Fruit fly (Drosophila melanogaster): ENCODE results near the gene Sfp24Ba.

Sfp24Ba gene

DNA sequence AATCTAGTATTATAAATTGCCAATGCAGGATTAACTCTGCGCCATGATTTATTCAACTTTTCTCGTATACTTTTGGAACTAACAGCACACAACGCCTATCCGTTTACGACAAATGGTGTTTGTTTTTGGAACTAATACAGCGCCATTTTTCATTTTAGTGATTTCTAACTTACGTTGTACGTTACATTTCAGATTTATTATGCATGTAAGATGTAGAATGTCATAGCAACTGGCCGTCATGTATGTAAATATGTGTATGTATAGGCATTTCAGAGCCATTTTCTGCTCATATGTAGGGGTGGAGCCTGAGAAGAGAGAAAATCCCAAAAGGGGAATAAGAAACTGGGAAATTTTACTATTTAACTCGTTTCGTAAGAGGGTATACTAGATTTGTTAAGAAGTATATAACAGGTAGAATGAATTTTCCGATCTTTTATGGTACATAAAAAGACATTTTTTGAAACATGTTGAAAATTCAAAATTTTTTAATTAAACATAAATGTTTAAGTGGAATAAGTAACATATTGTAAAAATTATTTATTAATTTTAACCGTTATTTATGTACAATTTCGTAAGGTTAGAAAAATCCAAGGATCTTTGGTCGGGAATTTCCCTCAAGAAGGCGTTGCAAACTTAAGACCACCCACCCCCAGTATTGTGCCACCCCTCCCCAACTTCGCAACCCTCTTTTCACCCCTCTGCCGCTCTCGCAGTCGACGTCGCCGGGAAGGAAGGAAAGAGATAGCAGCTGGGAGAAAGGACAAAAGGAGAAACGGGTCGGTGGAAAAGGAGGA lies 10.8 kb downstream of the Sfp24Ba start (continued):
- TF ChIP-seq CG6272 (GFP tag; IDR thresholded peaks at IDR 0.05) (peak; percentile 55), mam (GFP tag; optimal IDR thresholded peaks at IDR 0.05) (peak; percentile 30), CG10209 (GFP tag; optimal IDR thresholded peaks at IDR 0.05) (no peak), zfh2 (GFP tag; optimal IDR thresholded peaks at IDR 0.05) (peak; percentile 32), HLHmδ (GFP tag; optimal IDR thresholded peaks at IDR 0.05) (no peak), CG5953 (GFP tag; IDR thresholded peaks at IDR 0.05) (no peak), CG5245 (GFP tag; optimal IDR thresholded peaks at IDR 0.05) (peak; percentile 74), CG33213 (GFP tag; optimal IDR thresholded peaks at IDR 0.05) (peak; percentile 86), CG18262 (tag; optimal IDR thresholded peaks at IDR 0.05) (peak; percentile 50), ase (GFP tag; IDR thresholded peaks at IDR 0.05) (peak; percentile 71; the same call in 2 of the 3 replicates), repo (GFP tag; optimal IDR thresholded peaks at IDR 0.05) (peak; percentile 15), CG31365 (tag; optimal IDR thresholded peaks at IDR 0.05) (peak; percentile 55), CG16815 (GFP tag; optimal IDR thresholded peaks at IDR 0.05) (no peak), caup (GFP tag; optimal IDR thresholded peaks at IDR 0.05; ENCODE audit: severe bottlenecking) (peak; percentile 27), CG7987 (GFP tag; optimal IDR thresholded peaks at IDR 0.05) (peak; percentile 75), yki (optimal IDR thresholded peaks at IDR 0.05) (peak; percentile 32), hkb (optimal IDR thresholded peaks at IDR 0.05) (no peak), hkb (GFP tag; IDR thresholded peaks at IDR 0.05) (peak; percentile 34; the same call in 1 of the 2 replicates), BtbVII (GFP tag; optimal IDR thresholded peaks at IDR 0.05) (no peak), Trl (optimal IDR thresholded peaks at IDR 0.05) (peak; percentile 48 to 60), Trl (GFP tag; optimal IDR thresholded peaks at IDR 0.05) (peak; percentile 74), CG16863 (GFP tag; optimal IDR thresholded peaks at IDR 0.05) (peak; percentile 59), dati (GFP tag; IDR thresholded peaks at IDR 0.05) (no peak), twi (tag; optimal IDR thresholded peaks at IDR 0.05) (peak; percentile 35), klu (GFP tag; IDR thresholded peaks at IDR 0.05) (no peak), Tbp (GFP tag; optimal IDR thresholded peaks at IDR 0.05) (no peak), CG33557 (GFP tag; optimal IDR thresholded peaks at IDR 0.05) (no peak), Aef1 (GFP tag; IDR thresholded peaks at IDR 0.05) (peak; percentile 41; the same call in 1 of the 3 replicates), HLH3B (GFP tag; IDR thresholded peaks at IDR 0.05) (peak; percentile 15; the same call in 1 of the 2 replicates), abd-A (tag; optimal IDR thresholded peaks at IDR 0.05) (peak; percentile 72), pho (GFP tag; optimal IDR thresholded peaks at IDR 0.05) (peak; percentile 65), CG1602 (GFP tag; optimal IDR thresholded peaks at IDR 0.05) (peak; percentile 23), CoRest (tag; optimal IDR thresholded peaks at IDR 0.05) (peak; percentile 58), CG2889 (GFP tag; IDR thresholded peaks at IDR 0.05) (no peak), CG8359 (GFP tag; optimal IDR thresholded peaks at IDR 0.05; ENCODE audit: borderline replicate concordance) (no peak), CG3281 (GFP tag; optimal IDR thresholded peaks at IDR 0.05) (no peak), CG2199 (GFP tag; IDR thresholded peaks at IDR 0.05) (peak; percentile 73; the same call in 1 of the 3 replicates), CG7928 (GFP tag; optimal IDR thresholded peaks at IDR 0.05) (no peak), CG7786 (GFP tag; optimal IDR thresholded peaks at IDR 0.05) (no peak), CG1529 (GFP tag; optimal IDR thresholded peaks at IDR 0.05) (no peak), Mes4 (GFP tag; optimal IDR thresholded peaks at IDR 0.05) (peak; percentile 50), ewg (GFP tag; optimal IDR thresholded peaks at IDR 0.05) (peak; percentile 42), CG4360 (GFP tag; IDR thresholded peaks at IDR 0.05) (no peak), Asciz (GFP tag; optimal IDR thresholded peaks at IDR 0.05) (peak; percentile 8), tll (GFP tag; optimal IDR thresholded peaks at IDR 0.05) (no peak), Neu2 (GFP tag; optimal IDR thresholded peaks at IDR 0.05; ENCODE audit: borderline replicate concordance) (no peak), CG43689 (GFP tag; IDR thresholded peaks at IDR 0.05) (no peak), CG4328 (GFP tag; optimal IDR thresholded peaks at IDR 0.05) (no peak), CG10147 (GFP tag; optimal IDR thresholded peaks at IDR 0.05) (peak; percentile 30), CG6765 (GFP tag; optimal IDR thresholded peaks at IDR 0.05) (no peak)
